Worm (Caenorhabditis elegans) whole organism, L4 larva: ENCODE measurements around the gene mls-2.

Experiments used
- R02D3.7 ChIP-seq: fragments of 150-350 bp; sonication (generic microtip); optimal IDR thresholded peaks from 3 replicates; lab custom pipeline; 2014; ENCODE audit warnings: missing biosample characterization, missing genetic modification characterization
- duxl-1 ChIP-seq: sonication (generic microtip); optimal IDR thresholded peaks from 2 replicates; lab custom pipeline; 2016; ENCODE audit warnings: mild to moderate bottlenecking, missing genetic modification characterization, moderate library complexity, missing compliant biosample characterization; ENCODE audit not compliant: poor library complexity
- egl-27 ChIP-seq: sonication (generic microtip); optimal IDR thresholded peaks from 3 replicates; lab custom pipeline; 2017; ENCODE audit warnings: missing biosample characterization, missing genetic modification reagents, missing genetic modification characterization
- fkh-10 ChIP-seq: fragments of 150-350 bp; optimal IDR thresholded peaks from 2 replicates; lab custom pipeline; 2014; ENCODE audit warnings: missing biosample characterization, missing genetic modification reagents, missing genetic modification characterization
- lsy-2 ChIP-seq, 2 experiments: fragments of 150-350 bp in 1 of 2; sonication (generic microtip) in 1 of 2; optimal IDR thresholded peaks; 2 replicates each; lab custom pipeline; 2014 to 2017; ENCODE audit warnings: missing biosample characterization in 2 of 2, missing genetic modification characterization in 2 of 2
- nhr-76 ChIP-seq: fragments of 150-350 bp; optimal IDR thresholded peaks from 2 replicates; lab custom pipeline; 2014; ENCODE audit warnings: missing biosample characterization, missing genetic modification characterization
- nhr-77 ChIP-seq: fragments of 150-350 bp; optimal IDR thresholded peaks from 2 replicates; lab custom pipeline; 2014; ENCODE audit warnings: missing biosample characterization, missing genetic modification characterization
- pha-4 ChIP-seq, 2 experiments: fragments of 150-350 bp in 1 of 2; fragments of 200-800 bp in 1 of 2; sonication (Bioruptor generic) in 1 of 2; IDR thresholded peaks in 1 of 2; optimal IDR thresholded peaks in 1 of 2; 2 replicates each; pipeline versions ENCODE4 v1.3.6 to Lab custom; 2014 to 2022; ENCODE audit warnings: missing genetic modification characterization in 2 of 2, missing genetic modification reagents in 2 of 2, missing biosample characterization in 1 of 2, missing compliant biosample characterization in 1 of 2
- sdz-12 ChIP-seq: fragments of 200-800 bp; sonication (Bioruptor generic); optimal IDR thresholded peaks from 2 replicates; lab custom pipeline; 2018; ENCODE audit warnings: mild to moderate bottlenecking, missing genetic modification characterization, missing compliant biosample characterization
- ztf-7 ChIP-seq: fragments of 150-350 bp; optimal IDR thresholded peaks from 2 replicates; lab custom pipeline; 2014; ENCODE audit warnings: missing biosample characterization, missing genetic modification characterization

DNA sequence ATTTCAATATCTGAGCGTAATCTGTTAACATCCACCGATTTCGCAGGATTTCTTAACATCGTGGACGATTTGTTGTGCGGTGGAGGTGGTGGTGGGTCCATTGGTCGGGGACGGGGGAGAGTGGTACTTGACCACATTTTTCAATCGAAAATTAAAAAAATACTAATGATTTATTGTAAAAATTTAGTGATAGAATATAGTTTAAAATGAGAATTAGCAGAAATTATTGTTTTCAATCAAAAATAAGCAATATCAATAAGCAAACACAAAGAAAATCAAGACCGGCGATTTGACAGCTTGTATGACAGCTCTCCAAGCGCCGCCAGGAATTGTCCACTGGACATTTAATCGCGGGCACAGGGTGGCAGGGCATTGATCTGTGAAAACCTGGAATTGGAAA is 20.8 kb upstream of the mls-2 start, which contains the start of gene hum-10:
- no peak for TF ChIP-seq nhr-76
- no peak for TF ChIP-seq fkh-10 (GFP tag; lab: Kevin White, UChicago)
- TF ChIP-seq egl-27 (tag; lab: Kevin White, UChicago): no peak
- no peak for TF ChIP-seq R02D3.7
- no peak for TF ChIP-seq nhr-77 (tag; lab: Kevin White, UChicago)
- no peak for TF ChIP-seq lsy-2 (tag; optimal IDR thresholded peaks at IDR 0.05; lab: Kevin White, UChicago)
- TF ChIP-seq ztf-7 (tag; lab: Kevin White, UChicago): no peak
- TF ChIP-seq duxl-1 (tag; lab: Kevin White, UChicago): no peak
- TF ChIP-seq pha-4 (GFP tag; IDR thresholded peaks at IDR 0.05; lab: Robert Waterston, UW): no peak
- TF ChIP-seq pha-4 (tag; optimal IDR thresholded peaks at IDR 0.05; lab: Kevin White, UChicago): no peak
- no peak for TF ChIP-seq sdz-12 (GFP tag; lab: Kevin White, UChicago)
